Fruit fly (Drosophila melanogaster): ENCODE data around the gene Ubr3.

Ubr3 gene

dm6 chrX:7891596-7892538 is 43.8 kb upstream of the Ubr3 start, which contains the start of gene Nek2 (continued):
- TF ChIP-seq trem (tag; optimal IDR thresholded peaks at IDR 0.05) = no peak
- peak; percentile 25 for TF ChIP-seq kni (GFP tag; optimal IDR thresholded peaks at IDR 0.05)
- no peak for TF ChIP-seq CG33557 (GFP tag; optimal IDR thresholded peaks at IDR 0.05)
- no peak for TF ChIP-seq MTF-1 (GFP tag; optimal IDR thresholded peaks at IDR 0.05; ENCODE audit: borderline replicate concordance)

dm6 chrX:7892539-7892899 is 43.2 kb upstream of the Ubr3 start:
- TF ChIP-seq NK7.1 (GFP tag; optimal IDR thresholded peaks at IDR 0.05) (no peak), CG13624 (GFP tag; optimal IDR thresholded peaks at IDR 0.05) (no peak), CG2116 (GFP tag; optimal IDR thresholded peaks at IDR 0.05) (no peak), CG15696 (tag; optimal IDR thresholded peaks at IDR 0.05) (peak; percentile 77), gem (tag; optimal IDR thresholded peaks at IDR 0.05) (peak; percentile 59), Ets97D (GFP tag; optimal IDR thresholded peaks at IDR 0.05) (no peak), CG12391 (tag; optimal IDR thresholded peaks at IDR 0.05) (peak; percentile 30), tx (GFP tag; optimal IDR thresholded peaks at IDR 0.05) (no peak), unpg (GFP tag; optimal IDR thresholded peaks at IDR 0.05) (peak; percentile 13), CG8281 (tag; optimal IDR thresholded peaks at IDR 0.05) (no peak), nmo (GFP tag; optimal IDR thresholded peaks at IDR 0.05) (peak; percentile 5), CG17829 (tag; optimal IDR thresholded peaks at IDR 0.05) (peak; percentile 4), CG6791 (GFP tag; IDR thresholded peaks at IDR 0.05; ENCODE audit: partially characterized antibody) (no peak), tio (GFP tag; optimal IDR thresholded peaks at IDR 0.05) (peak; percentile 6), CG42726 (GFP tag; IDR thresholded peaks at IDR 0.05; ENCODE audit: partially characterized antibody) (no peak), chif (GFP tag; optimal IDR thresholded peaks at IDR 0.05) (peak in 1 of 2 experiments; percentile 25), HLH3B (GFP tag; IDR thresholded peaks at IDR 0.05) (no peak), Ets65A (GFP tag) (peak; percentile 10), Xrp1 (GFP tag; IDR thresholded peaks at IDR 0.05) (peak; percentile 42; the same call in 1 of the 2 replicates), Elba2 (GFP tag; optimal IDR thresholded peaks at IDR 0.05) (no peak), gt (GFP tag; IDR thresholded peaks at IDR 0.05) (no peak), trem (tag; optimal IDR thresholded peaks at IDR 0.05) (no peak), CG5245 (GFP tag; optimal IDR thresholded peaks at IDR 0.05) (no peak), insv (GFP tag; optimal IDR thresholded peaks at IDR 0.05) (peak in 1 of 2 experiments; percentile 26), Ptx1 (GFP tag; IDR thresholded peaks at IDR 0.05) (0 out of 2 replicates have a peak, but pooled peaks have one; percentile 10), Taf1 (GFP tag; IDR thresholded peaks at IDR 0.05) (no peak), CG9876 (GFP tag; optimal IDR thresholded peaks at IDR 0.05) (no peak), BEAF-32 (GFP tag; optimal IDR thresholded peaks at IDR 0.05) (no peak), chm (GFP tag; IDR thresholded peaks at IDR 0.05) (no peak), CG18262 (tag; optimal IDR thresholded peaks at IDR 0.05) (peak; percentile 25), CG6254 (GFP tag; optimal IDR thresholded peaks at IDR 0.05) (no peak), CG10543 (GFP tag; optimal IDR thresholded peaks at IDR 0.05) (no peak), CG10979 (tag; optimal IDR thresholded peaks at IDR 0.05) (peak; percentile 48), Poxn (GFP tag; IDR thresholded peaks at IDR 0.05) (no peak), peb (GFP tag; IDR thresholded peaks at IDR 0.05) (no peak), sr (GFP tag; IDR thresholded peaks at IDR 0.05) (no peak), CG34376 (GFP tag; optimal IDR thresholded peaks at IDR 0.05) (no peak), vnd (GFP tag; IDR thresholded peaks at IDR 0.05; ENCODE audit: partially characterized antibody) (no peak), CG17385 (GFP tag; optimal IDR thresholded peaks at IDR 0.05) (peak; percentile 8), inv (GFP tag; IDR thresholded peaks at IDR 0.05; ENCODE audit: partially characterized antibody) (no peak), Antp (GFP tag; optimal IDR thresholded peaks at IDR 0.05) (no peak), Chrac-16 (GFP tag; optimal IDR thresholded peaks at IDR 0.05) (peak; percentile 4), lilli (GFP tag; optimal IDR thresholded peaks at IDR 0.05) (peak; percentile 12), Nf-YC (tag; optimal IDR thresholded peaks at IDR 0.05) (no peak)

Measured in whole organism, embryonic.